Worm (Caenorhabditis elegans) whole organism, dauer: ENCODE data around the gene psa-3.

Source experiments
- unc-62 ChIP-seq: sonication (generic microtip); optimal IDR thresholded peaks from 2 replicates; lab custom pipeline; 2017; ENCODE audit warnings: missing biosample characterization, missing genetic modification reagents, missing genetic modification characterization

The psa-3 gene

ce11 chrX:15446292-15446794, 38.6 kb downstream of the psa-3 start, which contains the start of gene R03A10.5:
R03A10.5 (plus strand) TSS chrX:15446722.
- TF ChIP-seq unc-62 (GFP tag; lab: Kevin White, UChicago) = no peak

ce11 chrX:15465050-15465449, 57.3 kb downstream of the psa-3 start:
- no peak for TF ChIP-seq unc-62 (GFP tag; lab: Kevin White, UChicago)

- no peak for TF ChIP-seq unc-62 (GFP tag; lab: Kevin White, UChicago)
Measured at ce11 chrX:15466032-15466431, 58.3 kb downstream of the psa-3 start, which contains the start of gene sprr-1. sprr-1 (plus strand) TSS chrX:15466300.

ce11 chrX:15468657-15469056, 60.9 kb downstream of the psa-3 start:
- no peak for TF ChIP-seq unc-62 (GFP tag; lab: Kevin White, UChicago)
